Worm (Caenorhabditis elegans): ENCODE measurements around the gene lpr-6.

DNA sequence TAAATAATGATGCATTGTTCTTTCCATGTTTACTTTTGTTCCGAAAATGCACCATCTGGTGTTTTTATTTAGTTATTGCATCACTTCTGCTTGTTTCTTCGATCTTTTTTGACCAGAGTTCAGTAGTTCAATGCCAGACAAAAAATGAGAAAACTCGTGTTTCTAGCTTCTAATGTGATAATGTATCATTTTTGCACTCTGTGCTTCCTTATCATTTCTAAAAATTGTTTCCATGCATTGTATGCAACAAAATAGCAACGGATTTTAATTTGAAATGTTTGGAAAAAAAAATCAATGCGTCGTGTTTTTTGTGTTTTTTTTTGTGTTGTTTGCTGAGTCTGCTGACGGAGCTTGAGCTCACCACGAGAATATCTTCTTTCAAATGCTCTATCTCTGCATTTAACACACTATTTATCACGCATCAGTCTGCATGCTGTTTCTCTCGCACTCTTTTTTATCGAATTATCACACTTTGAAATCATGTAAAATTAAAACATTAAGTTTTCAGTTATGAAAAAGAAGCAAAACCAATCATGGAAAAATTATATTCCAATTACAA is 20.5 kb downstream of the lpr-6 start, which contains the start of gene sulp-7:
- TF ChIP-seq snu-23 (GFP tag; optimal IDR thresholded peaks at IDR 0.05) (no peak), nhr-77 (tag; optimal IDR thresholded peaks at IDR 0.05) (no peak), nhr-28 (tag; optimal IDR thresholded peaks at IDR 0.05) (no peak), ceh-82 (tag; optimal IDR thresholded peaks at IDR 0.05) (no peak), mdl-1 (tag; optimal IDR thresholded peaks at IDR 0.05) (no peak), zag-1 (tag; optimal IDR thresholded peaks at IDR 0.05) (no peak), unc-130 (tag; optimal IDR thresholded peaks at IDR 0.05) (no peak), ztf-11 (tag; optimal IDR thresholded peaks at IDR 0.05) (no peak)
